Comparison of ENCODE assay signal across 2 fruit fly cellular contexts in genomic region chr2L:2572937-2573336, dm6.
TF ChIP-seq lines count a peak whose summit lies in the region.

Gene Cyp309a2 (minus strand): TSS chr2L:2573037.

- no peak for TF ChIP-seq CTCF in whole organism, embryonic (GFP tag; optimal IDR thresholded peaks at IDR 0.05; lab: Kevin White, UChicago)

TF ChIP-seq in whole organism, embryonic, 481 proteins besides CTCF, POLR2A, EP300 and RAD21:
- TF ChIP-seq hb (GFP tag; IDR thresholded peaks at IDR 0.05; lab: Robert Waterston, UW; ENCODE audit: partially characterized antibody) (0 out of 3 replicates have a peak, but pooled peaks have one; percentile 28), sens (GFP tag; lab: Kevin White, UChicago) (peak; percentile 51), Doc3 (GFP tag; IDR thresholded peaks at IDR 0.05; lab: Robert Waterston, UW; ENCODE audit: partially characterized antibody) (no peak)

TF ChIP-seq in whole organism, prepupa, 60 proteins besides CTCF, POLR2A, EP300 and RAD21:
- TF ChIP-seq Eip78C (GFP tag; lab: Kevin White, UChicago) (peak; percentile 31), CG11762 (GFP tag; optimal IDR thresholded peaks at IDR 0.05; lab: Kevin White, UChicago; ENCODE audit: insufficient read depth) (no peak)
